Worm (Caenorhabditis elegans): ENCODE results near the gene C30H6.9.

ce11 chrIV:17405530-17405929 is 25.6 kb upstream of the C30H6.9 start, which contains the start of gene pmp-4:
- no peak for TF ChIP-seq nhr-102 (tag; optimal IDR thresholded peaks at IDR 0.05)
- TF ChIP-seq F49E8.2 (tag; optimal IDR thresholded peaks at IDR 0.05; ENCODE audit: borderline replicate concordance): no peak
- no peak for TF ChIP-seq nhr-11 (tag; optimal IDR thresholded peaks at IDR 0.05)
- no peak for TF ChIP-seq dpl-1 (GFP tag; optimal IDR thresholded peaks at IDR 0.05)
- no peak for TF ChIP-seq aha-1 (tag)
- TF ChIP-seq ztf-11 (tag; optimal IDR thresholded peaks at IDR 0.05): no peak
- no peak for TF ChIP-seq duxl-1 (tag; optimal IDR thresholded peaks at IDR 0.05; ENCODE audit: poor library complexity)
- no peak for TF ChIP-seq fkh-10 (GFP tag; optimal IDR thresholded peaks at IDR 0.05)
- peak; percentile 34 for TF ChIP-seq nhr-28 (tag; optimal IDR thresholded peaks at IDR 0.05)

All from whole organism, L4 larva.